Fruit fly (Drosophila melanogaster) whole organism, prepupa: ENCODE results near the gene CG14034.

Experiments
- CG1621 ChIP-seq: fragments of 200-800 bp; sonication (Bioruptor generic); optimal IDR thresholded peaks from 3 replicates; lab custom pipeline; 2018; ENCODE audit warnings: missing biosample characterization, mild to moderate bottlenecking, missing genetic modification characterization
- CG34406 ChIP-seq: fragments of 200-800 bp; sonication (Bioruptor generic); optimal IDR thresholded peaks from 3 replicates; lab custom pipeline; 2016; ENCODE audit warnings: missing biosample characterization, missing genetic modification characterization
- CG7368 ChIP-seq: fragments of 200-800 bp; sonication (Bioruptor generic); optimal IDR thresholded peaks from 3 replicates; lab custom pipeline; 2016; ENCODE audit warnings: missing biosample characterization, missing genetic modification characterization
- Met ChIP-seq: fragments of 200-800 bp; sonication (Bioruptor generic); optimal IDR thresholded peaks from 3 replicates; lab custom pipeline; 2016; ENCODE audit warnings: missing biosample characterization, missing genetic modification characterization
- OdsH ChIP-seq: fragments of 200-800 bp; sonication (Bioruptor generic); optimal IDR thresholded peaks from 3 replicates; lab custom pipeline; 2016; ENCODE audit warnings: missing biosample characterization, missing genetic modification characterization

- TF ChIP-seq Met (GFP tag; lab: Kevin White, UChicago) (peak; percentile 78), CG34406 (GFP tag; lab: Kevin White, UChicago) (peak; percentile 36), OdsH (GFP tag; lab: Kevin White, UChicago) (peak; percentile 53), CG7368 (GFP tag; lab: Kevin White, UChicago) (peak; percentile 67), CG1621 (tag; lab: Kevin White, UChicago) (peak; percentile 32)
Observed at dm6 chr2L:5249766-5250165, 33.4 kb upstream of the CG14034 start.
